Worm (Caenorhabditis elegans): ENCODE results near the gene fut-2.

- no peak for TF ChIP-seq unc-130 (tag; optimal IDR thresholded peaks at IDR 0.05)
- TF ChIP-seq ztf-11 (tag; optimal IDR thresholded peaks at IDR 0.05), result no peak
- peak; percentile 11 for TF ChIP-seq mep-1 (tag; optimal IDR thresholded peaks at IDR 0.05)
- TF ChIP-seq dpl-1 (GFP tag; optimal IDR thresholded peaks at IDR 0.05), result peak in 1 of 3 experiments; percentile 12
- no peak for TF ChIP-seq snpc-4 (tag; optimal IDR thresholded peaks at IDR 0.05)
- no peak for TF ChIP-seq nhr-11 (tag; optimal IDR thresholded peaks at IDR 0.05)
Observed at ce11 chrV:6541875-6542274, 33.8 kb downstream of the fut-2 start.

Measured in whole organism, L1 larva.